Worm (Caenorhabditis elegans): ENCODE results near the gene W08A12.3.

DNA sequence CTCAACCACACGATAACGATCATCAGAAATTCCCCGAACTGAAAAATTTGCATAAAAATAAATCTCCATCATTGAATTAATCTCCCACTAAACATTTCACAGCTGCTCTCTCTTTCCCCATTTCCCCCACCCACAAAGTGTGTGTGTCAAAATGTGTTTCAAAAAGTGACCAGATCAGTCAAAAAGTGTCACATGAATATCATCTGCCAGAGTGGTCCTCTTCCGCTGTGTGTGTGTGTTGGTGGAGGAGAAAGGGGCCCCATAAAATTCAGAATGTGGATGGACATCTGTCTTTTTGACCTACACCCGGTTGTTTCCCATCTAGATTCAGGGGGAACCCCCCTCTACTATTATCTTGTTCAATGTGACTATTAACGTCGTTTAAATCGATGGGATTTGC lies 5.4 kb upstream of the W08A12.3 start:
- no peak for TF ChIP-seq fos-1 (tag; optimal IDR thresholded peaks at IDR 0.05)
- no peak for TF ChIP-seq zag-1 (tag; optimal IDR thresholded peaks at IDR 0.05)
